Fruit fly (Drosophila melanogaster): ENCODE measurements around the gene vrs.
"Not testable (repeated sequence)": the region's sequence is repeated elsewhere in the genome, so short reads cannot be mapped to it uniquely, and the experiment has no call there.

Gene vrs

dm6 chr3R:12451376-12451775 lies 3.9 kb downstream of the vrs start:
- TF ChIP-seq noc (tag; optimal IDR thresholded peaks at IDR 0.05) = no peak

dm6 chr3R:12451888-12452514 lies 4.5 kb downstream of the vrs start, which contains the start of gene CG5509:
Gene CG5509 (plus strand): TSS chr3R:12452464.
- TF ChIP-seq noc (tag; optimal IDR thresholded peaks at IDR 0.05) = no peak

dm6 chr3R:12454492-12454891 lies 7.0 kb downstream of the vrs start:
- no peak for TF ChIP-seq noc (tag; optimal IDR thresholded peaks at IDR 0.05)

dm6 chr3R:12456370-12456940 lies 9.0 kb downstream of the vrs start, which contains the start of gene trus:
Gene trus (plus strand): TSS chr3R:12456573.
- no peak for TF ChIP-seq noc (tag; optimal IDR thresholded peaks at IDR 0.05)

- no peak for TF ChIP-seq noc (tag; optimal IDR thresholded peaks at IDR 0.05)
Measured at dm6 chr3R:12459879-12460522, 12.5 kb downstream of the vrs start, which contains the start of the genes CG5961 and Polr3C. Gene CG5961 (minus strand): TSS chr3R:12460294. Gene Polr3C (plus strand): TSS chr3R:12460414.

- not testable (repeated sequence) for TF ChIP-seq noc (tag; optimal IDR thresholded peaks at IDR 0.05)
Measured at dm6 chr3R:12465198-12465597, 17.7 kb downstream of the vrs start, which contains the start of gene CG5608. Gene CG5608 (minus strand): TSS chr3R:12465298.

dm6 chr3R:12467675-12468074 lies 20.2 kb downstream of the vrs start, which contains the start of gene Hsp70Ba:
Gene Hsp70Ba (minus strand): TSS chr3R:12467776.
- not testable (repeated sequence) for TF ChIP-seq noc (tag; optimal IDR thresholded peaks at IDR 0.05)

Measured in whole organism, larva.